Fruit fly (Drosophila melanogaster) whole organism, embryonic: ENCODE data around the gene CG1943.

ENCODE experiments used
- B-H1 ChIP-seq: fragments of 200-800 bp; sonication (Bioruptor generic); IDR thresholded peaks from 3 replicates; pipeline ENCODE4 v1.3.6; 2022; ENCODE audit warnings: missing biosample characterization, missing genetic modification characterization
- BtbVII ChIP-seq: fragments of 200-800 bp; sonication (Bioruptor generic); optimal IDR thresholded peaks from 3 replicates; lab custom pipeline; 2017; ENCODE audit warnings: missing biosample characterization, mild to moderate bottlenecking, missing genetic modification characterization
- CG10979 ChIP-seq: fragments of 200-800 bp; sonication (Bioruptor generic); optimal IDR thresholded peaks from 2 replicates; lab custom pipeline; 2018; ENCODE audit warnings: missing biosample characterization, mild to moderate bottlenecking, missing genetic modification characterization, moderate library complexity
- CG15601 ChIP-seq: fragments of 200-800 bp; sonication (Bioruptor generic); optimal IDR thresholded peaks from 3 replicates; lab custom pipeline; 2019; ENCODE audit warnings: missing biosample characterization, mild to moderate bottlenecking, missing genetic modification characterization, moderate library complexity
- CG16779 ChIP-seq: fragments of 200-800 bp; sonication (Bioruptor generic); IDR thresholded peaks from 2 replicates; pipeline ENCODE4 v1.3.6; 2022; ENCODE audit warnings: missing biosample characterization, missing genetic modification characterization
- CG30020 ChIP-seq: fragments of 200-800 bp; optimal IDR thresholded peaks from 2 replicates; lab custom pipeline; 2019; ENCODE audit warnings: missing biosample characterization, mild to moderate bottlenecking, missing genetic modification characterization, moderate library complexity
- CG32772 ChIP-seq: fragments of 200-800 bp; sonication (Bioruptor generic); IDR thresholded peaks from 2 replicates; pipeline ENCODE4 v1.3.6; 2022; ENCODE audit warnings: missing biosample characterization, missing genetic modification characterization
- CG3995 ChIP-seq: fragments of 200-800 bp; sonication (Bioruptor generic); optimal IDR thresholded peaks from 3 replicates; lab custom pipeline; 2016; ENCODE audit warnings: missing biosample characterization, missing genetic modification characterization
- CG42726 ChIP-seq: fragments of 200-800 bp; sonication (Bioruptor generic); IDR thresholded peaks from 2 replicates; pipeline ENCODE4 v1.3.6; 2022; ENCODE audit warnings: missing biosample characterization, missing genetic modification characterization; ENCODE audit not compliant: partially characterized antibody
- CG4617 ChIP-seq: fragments of 200-800 bp; sonication (Bioruptor generic); optimal IDR thresholded peaks from 3 replicates; lab custom pipeline; 2016; ENCODE audit warnings: missing biosample characterization, missing genetic modification characterization, borderline replicate concordance
- CG6854 ChIP-seq: fragments of 200-800 bp; sonication (Bioruptor generic); optimal IDR thresholded peaks from 3 replicates; lab custom pipeline; 2017; ENCODE audit warnings: missing biosample characterization, mild to moderate bottlenecking, missing genetic modification characterization
- CG7839 ChIP-seq: fragments of 200-800 bp; sonication (Bioruptor generic); optimal IDR thresholded peaks from 3 replicates; lab custom pipeline; 2018; ENCODE audit warnings: missing biosample characterization, mild to moderate bottlenecking, missing genetic modification characterization, moderate library complexity
- CG9437 ChIP-seq: fragments of 200-800 bp; sonication (Bioruptor generic); optimal IDR thresholded peaks from 2 replicates; lab custom pipeline; 2018; ENCODE audit warnings: missing biosample characterization, mild to moderate bottlenecking, missing genetic modification characterization
- Doc2 ChIP-seq: fragments of 200-800 bp; sonication (Bioruptor generic); IDR thresholded peaks from 2 replicates; pipeline ENCODE4 v1.3.6; 2022; ENCODE audit warnings: missing biosample characterization, missing genetic modification characterization
- Ets65A ChIP-seq: fragments of 200-800 bp; sonication (Bioruptor generic); peaks from one replicate; lab custom pipeline; 2016; ENCODE audit warnings: missing biosample characterization, missing genetic modification characterization
- Fer1 ChIP-seq: fragments of 200-800 bp; sonication (Bioruptor generic); optimal IDR thresholded peaks from 2 replicates; lab custom pipeline; 2017; ENCODE audit warnings: missing biosample characterization, mild to moderate bottlenecking, missing genetic modification characterization
- HLH3B ChIP-seq: fragments of 200-800 bp; sonication (Bioruptor generic); IDR thresholded peaks from 2 replicates; pipeline ENCODE4 v1.3.6; 2022; ENCODE audit warnings: missing biosample characterization, missing genetic modification characterization
- Hand ChIP-seq: fragments of 200-800 bp; sonication (Bioruptor generic); optimal IDR thresholded peaks from 2 replicates; lab custom pipeline; 2017; ENCODE audit warnings: mild to moderate bottlenecking, missing biosample characterization, missing genetic modification reagents, missing genetic modification characterization
- Med ChIP-seq: fragments of 200-800 bp; sonication (Bioruptor generic); peaks from one replicate; lab custom pipeline; 2016; ENCODE audit warnings: missing biosample characterization, missing genetic modification characterization, mild to moderate bottlenecking, inconsistent platforms, moderate library complexity
- Myb ChIP-seq: fragments of 200-800 bp; sonication (Bioruptor generic); optimal IDR thresholded peaks from 2 replicates; lab custom pipeline; 2016; ENCODE audit warnings: missing biosample characterization, missing genetic modification characterization
- Nf-YC ChIP-seq: fragments of 200-800 bp; optimal IDR thresholded peaks from 3 replicates; lab custom pipeline; 2019; ENCODE audit warnings: missing biosample characterization, mild to moderate bottlenecking, missing genetic modification characterization, moderate library complexity
- Opbp ChIP-seq: fragments of 200-800 bp; sonication (Bioruptor generic); IDR thresholded peaks from 3 replicates; pipeline ENCODE4 v1.3.6; 2022; ENCODE audit warnings: missing biosample characterization, missing genetic modification characterization; ENCODE audit not compliant: partially characterized antibody
- Rx ChIP-seq: fragments of 200-800 bp; sonication (Bioruptor generic); IDR thresholded peaks from 2 replicates; pipeline ENCODE4 v1.3.6; 2022; ENCODE audit warnings: missing biosample characterization, missing genetic modification characterization
- Taf1 ChIP-seq: fragments of 200-800 bp; sonication (Bioruptor generic); IDR thresholded peaks from 2 replicates; pipeline ENCODE4 v1.3.6; 2022; ENCODE audit warnings: missing biosample characterization, missing genetic modification characterization
- amos ChIP-seq: fragments of 200-800 bp; sonication (Bioruptor generic); IDR thresholded peaks from 2 replicates; pipeline ENCODE4 v1.3.6; 2022; ENCODE audit warnings: missing biosample characterization, missing genetic modification characterization; ENCODE audit not compliant: partially characterized antibody
- bcd ChIP-seq: fragments of 200-800 bp; sonication (Bioruptor generic); optimal IDR thresholded peaks from 2 replicates; lab custom pipeline; 2017; ENCODE audit warnings: missing biosample characterization, mild to moderate bottlenecking, missing genetic modification characterization
- croc ChIP-seq: fragments of 200-800 bp; sonication (Bioruptor generic); conservative IDR thresholded peaks from 3 replicates; pipeline ENCODE4 v1.3.6; 2022; ENCODE audit warnings: missing biosample characterization, missing genetic modification characterization
- dimm ChIP-seq: fragments of 200-800 bp; sonication (Bioruptor generic); IDR thresholded peaks from 2 replicates; pipeline ENCODE4 v1.3.6; 2022; ENCODE audit warnings: missing biosample characterization, missing genetic modification characterization
- dpn ChIP-seq, 2 experiments: fragments of 200-800 bp; sonication (Bioruptor generic); optimal IDR thresholded peaks; 3 replicates each; lab custom pipeline; 2016; ENCODE audit warnings: missing biosample characterization in 2 of 2, missing genetic modification characterization in 2 of 2
- eve ChIP-seq, 2 experiments: fragments of >200 bp; optimal IDR thresholded peaks; 2 replicates each; lab custom pipeline; 2017; ENCODE audit warnings: missing biosample characterization in 2 of 2, missing genetic modification characterization in 2 of 2
- ewg ChIP-seq: fragments of 200-800 bp; sonication (Bioruptor generic); optimal IDR thresholded peaks from 3 replicates; lab custom pipeline; 2017; ENCODE audit warnings: mild to moderate bottlenecking, missing biosample characterization, missing genetic modification reagents, missing genetic modification characterization
- grn ChIP-seq: fragments of 200-800 bp; sonication (Bioruptor generic); optimal IDR thresholded peaks from 3 replicates; lab custom pipeline; 2017; ENCODE audit warnings: missing biosample characterization, missing genetic modification characterization
- h ChIP-seq: fragments of >200 bp; optimal IDR thresholded peaks from 2 replicates; lab custom pipeline; 2017
- inv ChIP-seq: fragments of 200-800 bp; sonication (Bioruptor generic); IDR thresholded peaks from 2 replicates; pipeline ENCODE4 v1.3.6; 2022; ENCODE audit warnings: missing biosample characterization, missing genetic modification characterization; ENCODE audit not compliant: partially characterized antibody
- lola ChIP-seq, 3 experiments: fragments of >200 bp in 2 of 3; fragments of 200-800 bp in 1 of 3; sonication (Bioruptor generic) in 1 of 3; optimal IDR thresholded peaks; 2 replicates each; lab custom pipeline; 2017 to 2019; ENCODE audit warnings: missing biosample characterization in 3 of 3, missing genetic modification characterization in 3 of 3, mild to moderate bottlenecking in 1 of 3, moderate library complexity in 1 of 3
- peb ChIP-seq: fragments of 200-800 bp; sonication (Bioruptor generic); IDR thresholded peaks from 2 replicates; pipeline ENCODE4 v1.3.6; 2022; ENCODE audit warnings: missing biosample characterization, missing genetic modification characterization
- pnt ChIP-seq: fragments of 200-800 bp; sonication (Bioruptor generic); optimal IDR thresholded peaks from 3 replicates; lab custom pipeline; 2016; ENCODE audit warnings: missing biosample characterization, missing genetic modification characterization
- pum ChIP-seq: fragments of 200-800 bp; sonication (Bioruptor generic); optimal IDR thresholded peaks from 2 replicates; lab custom pipeline; 2016; ENCODE audit warnings: missing biosample characterization, missing genetic modification characterization
- rib ChIP-seq: fragments of 200-800 bp; sonication (Bioruptor generic); IDR thresholded peaks from 2 replicates; pipeline ENCODE4 v1.3.6; 2022; ENCODE audit warnings: missing biosample characterization, missing genetic modification characterization
- salm ChIP-seq: fragments of 200-800 bp; sonication (Bioruptor generic); optimal IDR thresholded peaks from 2 replicates; lab custom pipeline; 2018; ENCODE audit warnings: missing biosample characterization, mild to moderate bottlenecking, missing genetic modification characterization
- sd ChIP-seq: fragments of 200-800 bp; sonication (Bioruptor generic); optimal IDR thresholded peaks from 3 replicates; lab custom pipeline; 2018; ENCODE audit warnings: missing biosample characterization, mild to moderate bottlenecking, missing genetic modification characterization, moderate library complexity
- sima ChIP-seq: fragments of 200-800 bp; sonication (Bioruptor generic); optimal IDR thresholded peaks from 2 replicates; lab custom pipeline; 2016; ENCODE audit warnings: missing biosample characterization, missing genetic modification characterization
- slbo ChIP-seq: fragments of 200-800 bp; sonication (Bioruptor generic); IDR thresholded peaks from 2 replicates; pipeline ENCODE4 v1.3.6; 2022; ENCODE audit warnings: missing biosample characterization, missing genetic modification characterization
- sr ChIP-seq: fragments of 200-800 bp; sonication (Bioruptor generic); IDR thresholded peaks from 3 replicates; pipeline ENCODE4 v1.3.6; 2022; ENCODE audit warnings: missing biosample characterization, missing genetic modification characterization
- stc ChIP-seq: fragments of 200-800 bp; sonication (Bioruptor generic); IDR thresholded peaks from 2 replicates; pipeline ENCODE4 v1.3.6; 2022; ENCODE audit warnings: missing biosample characterization, missing genetic modification characterization
- sug ChIP-seq: fragments of 200-800 bp; optimal IDR thresholded peaks from 2 replicates; lab custom pipeline; 2019; ENCODE audit warnings: missing biosample characterization, mild to moderate bottlenecking, missing genetic modification characterization, moderate library complexity
- tna ChIP-seq: fragments of 200-800 bp; sonication (Bioruptor generic); IDR thresholded peaks from 2 replicates; pipeline ENCODE4 v1.3.6; 2022; ENCODE audit warnings: missing biosample characterization, missing genetic modification characterization; ENCODE audit not compliant: partially characterized antibody
- trh ChIP-seq: fragments of 200-800 bp; sonication (Bioruptor generic); optimal IDR thresholded peaks from 2 replicates; lab custom pipeline; 2016; ENCODE audit warnings: missing biosample characterization, missing genetic modification characterization
- zen ChIP-seq: fragments of 200-800 bp; sonication (Bioruptor generic); optimal IDR thresholded peaks from 3 replicates; lab custom pipeline; 2018; ENCODE audit warnings: missing biosample characterization, mild to moderate bottlenecking, missing genetic modification characterization, moderate library complexity

Gene CG1943

dm6 chr3R:7079718-7080117 lies 5.1 kb downstream of the CG1943 start:
- 0 out of 2 replicates have a peak, but pooled peaks have one; percentile 25 for TF ChIP-seq CG32772
- no peak for TF ChIP-seq HLH3B (GFP tag; lab: Robert Waterston, UW)
- peak; percentile 60 for TF ChIP-seq Med
- TF ChIP-seq pum (GFP tag; lab: Kevin White, UChicago): no peak
- peak; percentile 20; the same call in 1 of the 2 replicates for TF ChIP-seq inv (GFP tag; lab: Robert Waterston, UW)
- TF ChIP-seq Taf1 (GFP tag; lab: Robert Waterston, UW): no peak
- peak; percentile 81 for TF ChIP-seq Ets65A (GFP tag; lab: Kevin White, UChicago)
- no peak for TF ChIP-seq B-H1 (GFP tag; lab: Robert Waterston, UW)
- TF ChIP-seq sd (tag; lab: Kevin White, UChicago): no peak
- TF ChIP-seq tna: 0 out of 2 replicates have a peak, but pooled peaks have one; percentile 34
- TF ChIP-seq h (lab: Kevin White, UChicago): peak; percentile 26
- TF ChIP-seq trh: no peak
- no peak for TF ChIP-seq pnt (GFP tag; lab: Kevin White, UChicago)
- TF ChIP-seq rib (GFP tag; lab: Robert Waterston, UW): 0 out of 2 replicates have a peak, but pooled peaks have one; percentile 56

- TF ChIP-seq Fer1 (no peak), CG3995 (GFP tag; lab: Kevin White, UChicago) (peak; percentile 14), Rx (GFP tag; lab: Robert Waterston, UW) (no peak), amos (no peak), CG10979 (no peak), slbo (GFP tag; lab: Robert Waterston, UW) (no peak), peb (GFP tag; lab: Robert Waterston, UW) (no peak), sima (GFP tag; lab: Kevin White, UChicago) (no peak), stc (no peak), CG4617 (GFP tag; lab: Kevin White, UChicago) (peak; percentile 78), zen (tag; lab: Kevin White, UChicago) (peak; percentile 35), grn (GFP tag; lab: Kevin White, UChicago) (no peak), dpn (GFP tag; optimal IDR thresholded peaks at IDR 0.05; lab: Kevin White, UChicago) (no peak), Nf-YC (tag; lab: Kevin White, UChicago) (peak; percentile 28), Hand (GFP tag; lab: Kevin White, UChicago) (no peak), BtbVII (GFP tag; lab: Kevin White, UChicago) (no peak), Opbp (0 out of 3 replicates have a peak, but pooled peaks have one; percentile 12), CG7839 (no peak), Myb (GFP tag; lab: Kevin White, UChicago) (no peak), salm (tag; lab: Kevin White, UChicago) (no peak), Doc2 (GFP tag; lab: Robert Waterston, UW) (no peak), eve (GFP tag; optimal IDR thresholded peaks at IDR 0.05; lab: Kevin White, UChicago) (no peak), CG30020 (tag; lab: Kevin White, UChicago) (peak; percentile 98), sr (no peak), dimm (no peak), lola (GFP tag; optimal IDR thresholded peaks at IDR 0.05; lab: Kevin White, UChicago) (no peak), CG42726 (GFP tag; lab: Robert Waterston, UW) (no peak), CG6854 (GFP tag; lab: Kevin White, UChicago) (no peak), croc (no peak), bcd (GFP tag; lab: Kevin White, UChicago) (no peak), tna (no peak), ewg (GFP tag; lab: Kevin White, UChicago) (no peak), CG16779 (GFP tag; lab: Robert Waterston, UW) (no peak), sug (tag; lab: Kevin White, UChicago) (peak; percentile 8), CG15601 (no peak), CG9437 (GFP tag; lab: Kevin White, UChicago) (no peak)
Measured at dm6 chr3R:7080157-7080916, 5.7 kb downstream of the CG1943 start, which contains the start of gene Ref1. Gene Ref1, minus strand, starts transcription at chr3R:7080387.
